Worm (Caenorhabditis elegans) whole organism, L4 larva: ENCODE data around the gene Y58A7A.1.

ENCODE experiments used
- D1046.2 ChIP-seq: fragments of 200-800 bp; sonication (Bioruptor generic); IDR thresholded peaks from 2 replicates; pipeline ENCODE4 v1.3.6; 2022; ENCODE audit warnings: missing genetic modification characterization, missing compliant biosample characterization
- F10B5.3 ChIP-seq: sonication (generic microtip); optimal IDR thresholded peaks from 2 replicates; lab custom pipeline; 2016; ENCODE audit warnings: mild to moderate bottlenecking, missing genetic modification characterization, missing compliant biosample characterization
- F26F4.8 ChIP-seq: fragments of 200-800 bp; sonication (Bioruptor generic); conservative IDR thresholded peaks from 2 replicates; pipeline ENCODE4 v1.3.6; 2022; ENCODE audit warnings: missing genetic modification characterization, missing compliant biosample characterization
- F37D6.2 ChIP-seq: sonication (generic microtip); optimal IDR thresholded peaks from 2 replicates; lab custom pipeline; 2016; ENCODE audit warnings: mild to moderate bottlenecking, missing genetic modification characterization, missing compliant biosample characterization
- T20F7.1 ChIP-seq: fragments of 200-800 bp; sonication (Bioruptor generic); optimal IDR thresholded peaks from 2 replicates; lab custom pipeline; 2018; ENCODE audit warnings: mild to moderate bottlenecking, missing genetic modification characterization, missing compliant biosample characterization
- T26A8.4 ChIP-seq: fragments of 200-800 bp; sonication (Bioruptor generic); IDR thresholded peaks from 2 replicates; pipeline ENCODE4 v1.3.6; 2022; ENCODE audit warnings: missing genetic modification characterization, missing compliant biosample characterization
- ZK337.2 ChIP-seq: fragments of 200-800 bp; sonication (Bioruptor generic); IDR thresholded peaks from 2 replicates; pipeline ENCODE4 v1.3.6; 2022; ENCODE audit warnings: missing genetic modification reagents, missing genetic modification characterization, missing compliant biosample characterization
- ama-1 ChIP-seq: fragments of 150-350 bp; optimal IDR thresholded peaks from 2 replicates; lab custom pipeline; 2014; ENCODE audit warnings: inconsistent platforms, mixed read lengths
- arid-1 ChIP-seq: fragments of 200-800 bp; sonication (Bioruptor generic); conservative IDR thresholded peaks from 2 replicates; pipeline ENCODE4 v1.3.6; 2022; ENCODE audit warnings: missing genetic modification reagents, missing genetic modification characterization, missing compliant biosample characterization
- ceh-32 ChIP-seq: sonication (generic microtip); optimal IDR thresholded peaks from 2 replicates; lab custom pipeline; 2016; ENCODE audit warnings: mild to moderate bottlenecking, missing genetic modification characterization, missing compliant biosample characterization; ENCODE audit not compliant: poor library complexity
- ceh-44 ChIP-seq: fragments of 200-800 bp; sonication (Bioruptor generic); IDR thresholded peaks from 2 replicates; pipeline ENCODE4 v1.3.6; 2022; ENCODE audit warnings: missing genetic modification reagents, missing genetic modification characterization, missing compliant biosample characterization
- ceh-62 ChIP-seq: sonication (generic microtip); optimal IDR thresholded peaks from 2 replicates; lab custom pipeline; 2017; ENCODE audit warnings: missing biosample characterization, missing genetic modification characterization
- ces-1 ChIP-seq: fragments of 150-350 bp; sonication (generic microtip); optimal IDR thresholded peaks from 4 replicates; lab custom pipeline; 2014; ENCODE audit warnings: missing biosample characterization, missing genetic modification reagents, missing genetic modification characterization
- cey-2 ChIP-seq: sonication (generic microtip); optimal IDR thresholded peaks from 3 replicates; lab custom pipeline; 2017; ENCODE audit warnings: missing genetic modification characterization, mild to moderate bottlenecking, missing compliant biosample characterization, antibody characterized with exemption, borderline replicate concordance; ENCODE audit not compliant: insufficient read depth
- ctbp-1 ChIP-seq: fragments of 200-800 bp; sonication (Bioruptor generic); IDR thresholded peaks from 2 replicates; pipeline ENCODE4 v1.3.6; 2022; ENCODE audit warnings: missing genetic modification reagents, missing genetic modification characterization, missing compliant biosample characterization
- daf-16 ChIP-seq, 3 experiments: sonication (generic microtip); optimal IDR thresholded peaks; 2 replicates each; lab custom pipeline; 2016 to 2017; ENCODE audit warnings: missing genetic modification characterization in 3 of 3, missing genetic modification reagents in 3 of 3, mild to moderate bottlenecking in 2 of 3, missing compliant biosample characterization in 2 of 3, missing biosample characterization in 1 of 3, moderate library complexity in 1 of 3
- dmd-8 ChIP-seq: fragments of 200-800 bp; sonication (Bioruptor generic); IDR thresholded peaks from 2 replicates; pipeline ENCODE4 v1.3.6; 2022; ENCODE audit warnings: missing genetic modification characterization, missing compliant biosample characterization
- dmd-9 ChIP-seq: fragments of 200-800 bp; sonication (Bioruptor generic); IDR thresholded peaks from 2 replicates; pipeline ENCODE4 v1.3.6; 2022; ENCODE audit warnings: missing genetic modification reagents, missing genetic modification characterization, missing compliant biosample characterization
- dpl-1 ChIP-seq: fragments of 150-350 bp; optimal IDR thresholded peaks from 2 replicates; lab custom pipeline; 2014; ENCODE audit warnings: missing biosample characterization, missing genetic modification reagents, missing genetic modification characterization
- duxl-1 ChIP-seq: sonication (generic microtip); optimal IDR thresholded peaks from 2 replicates; lab custom pipeline; 2016; ENCODE audit warnings: mild to moderate bottlenecking, missing genetic modification characterization, moderate library complexity, missing compliant biosample characterization; ENCODE audit not compliant: poor library complexity
- egl-43 ChIP-seq: fragments of 200-800 bp; sonication (Bioruptor generic); IDR thresholded peaks from 2 replicates; pipeline ENCODE4 v1.3.6; 2022; ENCODE audit warnings: missing genetic modification reagents, missing genetic modification characterization, missing compliant biosample characterization
- fos-1 ChIP-seq: fragments of 150-350 bp; optimal IDR thresholded peaks from 2 replicates; lab custom pipeline; 2014; ENCODE audit warnings: missing biosample characterization, missing genetic modification characterization
- hif-1 ChIP-seq, 2 experiments: sonication (generic microtip); optimal IDR thresholded peaks; 2 replicates each; lab custom pipeline; 2016 to 2017; ENCODE audit warnings: missing compliant biosample characterization in 2 of 2, missing genetic modification characterization in 2 of 2, missing genetic modification reagents in 2 of 2, missing genotype in 2 of 2, mild to moderate bottlenecking in 1 of 2
- hlh-30 ChIP-seq: sonication (generic microtip); optimal IDR thresholded peaks from 2 replicates; lab custom pipeline; 2017; ENCODE audit warnings: antibody characterized with exemption, mild to moderate bottlenecking, missing genetic modification characterization, missing compliant biosample characterization; ENCODE audit not compliant: insufficient read depth
- hmg-1.1 ChIP-seq: fragments of 200-800 bp; sonication (Bioruptor generic); IDR thresholded peaks from 2 replicates; pipeline ENCODE4 v1.3.6; 2022; ENCODE audit warnings: missing genetic modification reagents, missing genetic modification characterization, missing compliant biosample characterization
- lin-1 ChIP-seq: fragments of 200-800 bp; sonication (Bioruptor generic); IDR thresholded peaks from 2 replicates; pipeline ENCODE4 v1.3.6; 2022; ENCODE audit warnings: missing genetic modification reagents, missing genetic modification characterization, missing compliant biosample characterization
- lin-13 ChIP-seq: fragments of 150-350 bp; optimal IDR thresholded peaks from 2 replicates; lab custom pipeline; 2014; ENCODE audit warnings: missing biosample characterization, missing genetic modification reagents, missing genetic modification characterization
- lin-38 ChIP-seq: fragments of 200-800 bp; sonication (Bioruptor generic); IDR thresholded peaks from 2 replicates; pipeline ENCODE4 v1.3.6; 2022; ENCODE audit warnings: missing genetic modification reagents, missing genetic modification characterization, missing compliant biosample characterization
- lin-39 ChIP-seq: fragments of 150-350 bp; optimal IDR thresholded peaks from 2 replicates; lab custom pipeline; 2014; ENCODE audit warnings: missing biosample characterization, missing genetic modification reagents, missing genetic modification characterization
- lsy-2 ChIP-seq, 2 experiments: fragments of 150-350 bp in 1 of 2; sonication (generic microtip) in 1 of 2; optimal IDR thresholded peaks; 2 replicates each; lab custom pipeline; 2014 to 2017; ENCODE audit warnings: missing biosample characterization in 2 of 2, missing genetic modification characterization in 2 of 2
- madf-5 ChIP-seq, 2 experiments: fragments of 200-800 bp; sonication (Bioruptor generic); IDR thresholded peaks; 2 replicates each; pipeline ENCODE4 v1.3.6; 2022; ENCODE audit warnings: missing compliant biosample characterization in 2 of 2, missing genetic modification characterization in 2 of 2
- madf-9 ChIP-seq: fragments of 200-800 bp; sonication (Bioruptor generic); conservative IDR thresholded peaks from 2 replicates; pipeline ENCODE4 v1.3.6; 2022; ENCODE audit warnings: missing genetic modification reagents, missing genetic modification characterization, missing compliant biosample characterization
- mdl-1 ChIP-seq, 2 experiments: fragments of 150-350 bp in 1 of 2; sonication (generic microtip) in 1 of 2; optimal IDR thresholded peaks; 2 replicates each; lab custom pipeline; 2014 to 2017; ENCODE audit warnings: missing biosample characterization in 2 of 2, missing genetic modification characterization in 2 of 2
- mxl-3 ChIP-seq: fragments of 200-800 bp; sonication (Bioruptor generic); optimal IDR thresholded peaks from 2 replicates; lab custom pipeline; 2018; ENCODE audit warnings: mild to moderate bottlenecking, missing genetic modification characterization, missing compliant biosample characterization
- nhr-102 ChIP-seq: sonication (generic microtip); optimal IDR thresholded peaks from 2 replicates; lab custom pipeline; 2016; ENCODE audit warnings: mild to moderate bottlenecking, missing genetic modification characterization, moderate library complexity, missing compliant biosample characterization
- nhr-11 ChIP-seq: fragments of 150-350 bp; optimal IDR thresholded peaks from 2 replicates; lab custom pipeline; 2014; ENCODE audit warnings: missing biosample characterization, missing genetic modification characterization
- nhr-111 ChIP-seq: fragments of 200-800 bp; sonication (Bioruptor generic); optimal IDR thresholded peaks from 2 replicates; lab custom pipeline; 2018; ENCODE audit warnings: mild to moderate bottlenecking, missing genetic modification characterization, missing compliant biosample characterization
- nhr-28 ChIP-seq: fragments of 150-350 bp; optimal IDR thresholded peaks from 2 replicates; lab custom pipeline; 2014; ENCODE audit warnings: missing biosample characterization, missing genetic modification characterization
- nhr-42 ChIP-seq: fragments of 200-800 bp; sonication (Bioruptor generic); IDR thresholded peaks from 2 replicates; pipeline ENCODE4 v1.3.6; 2022; ENCODE audit warnings: missing genetic modification characterization, missing compliant biosample characterization
- nhr-48 ChIP-seq: sonication (generic microtip); optimal IDR thresholded peaks from 2 replicates; lab custom pipeline; 2016; ENCODE audit warnings: mild to moderate bottlenecking, missing genetic modification characterization, missing compliant biosample characterization
- nhr-6 ChIP-seq: fragments of 150-350 bp; optimal IDR thresholded peaks from 2 replicates; lab custom pipeline; 2014; ENCODE audit warnings: missing biosample characterization, missing genetic modification characterization
- php-3 ChIP-seq: fragments of 200-800 bp; sonication (Bioruptor generic); IDR thresholded peaks from 2 replicates; pipeline ENCODE4 v1.3.6; 2022; ENCODE audit warnings: missing genetic modification reagents, missing genetic modification characterization, missing compliant biosample characterization
- skn-1 ChIP-seq: fragments of 150-350 bp; optimal IDR thresholded peaks from 2 replicates; lab custom pipeline; 2014; ENCODE audit warnings: missing biosample characterization, missing genetic modification characterization
- spr-3 ChIP-seq: fragments of 200-800 bp; sonication (Bioruptor generic); optimal IDR thresholded peaks from 2 replicates; lab custom pipeline; 2018; ENCODE audit warnings: mild to moderate bottlenecking, missing genetic modification characterization, missing compliant biosample characterization
- unc-130 ChIP-seq: sonication (generic microtip); optimal IDR thresholded peaks from 2 replicates; lab custom pipeline; 2016; ENCODE audit warnings: missing genetic modification reagents, missing genetic modification characterization, missing compliant biosample characterization
- unc-39 ChIP-seq: sonication (generic microtip); optimal IDR thresholded peaks from 2 replicates; lab custom pipeline; 2017; ENCODE audit warnings: missing biosample characterization, missing genetic modification characterization
- zag-1 ChIP-seq: fragments of 150-350 bp; optimal IDR thresholded peaks from 2 replicates; lab custom pipeline; 2014; ENCODE audit warnings: missing biosample characterization, missing genetic modification characterization
- zfp-2 ChIP-seq: sonication (generic microtip); optimal IDR thresholded peaks from 2 replicates; lab custom pipeline; 2016; ENCODE audit warnings: mild to moderate bottlenecking, missing genetic modification characterization, missing compliant biosample characterization
- zip-11 ChIP-seq: fragments of 200-800 bp; sonication (Bioruptor generic); IDR thresholded peaks from 2 replicates; pipeline ENCODE4 v1.3.6; 2022; ENCODE audit warnings: missing genetic modification characterization, missing compliant biosample characterization

Gene Y58A7A.1

ce11 chrV:5049333-5049942 lies 19.9 kb downstream of the Y58A7A.1 start, which contains the start of the genes pqn-51 and K11D12.14 (continued):
- TF ChIP-seq nhr-11 (tag; lab: Kevin White, UChicago) (peak; percentile 87), daf-16 (GFP tag; optimal IDR thresholded peaks at IDR 0.05; lab: Kevin White, UChicago) (peak; percentile 48 to 74), daf-16 (tag; optimal IDR thresholded peaks at IDR 0.05; lab: Kevin White, UChicago) (peak; percentile 81), dpl-1 (peak; percentile 90), nhr-48 (tag; lab: Kevin White, UChicago) (peak; percentile 89), ceh-44 (GFP tag; lab: Robert Waterston, UW) (peak; percentile 98), lin-13 (GFP tag; lab: Kevin White, UChicago) (peak; percentile 93), skn-1 (tag; lab: Kevin White, UChicago) (no peak), madf-9 (GFP tag; lab: Robert Waterston, UW) (peak; percentile 83), lin-1 (GFP tag; lab: Robert Waterston, UW) (peak; percentile 61; the same call in 1 of the 2 replicates), ZK337.2 (GFP tag; lab: Robert Waterston, UW) (peak; percentile 69), unc-39 (tag; lab: Kevin White, UChicago) (no peak), F26F4.8 (GFP tag; lab: Robert Waterston, UW) (no peak), nhr-111 (GFP tag; lab: Kevin White, UChicago) (no peak), hif-1 (tag; optimal IDR thresholded peaks at IDR 0.05; lab: Kevin White, UChicago) (peak; percentile 61 to 75), php-3 (GFP tag; lab: Robert Waterston, UW) (peak; percentile 71; the same call in 1 of the 2 replicates), D1046.2 (peak; percentile 76; the same call in 1 of the 2 replicates), unc-130 (GFP tag; lab: Kevin White, UChicago) (peak; percentile 7), ceh-32 (peak; percentile 21), nhr-28 (tag; lab: Kevin White, UChicago) (peak; percentile 83), hmg-1.1 (peak; percentile 91), nhr-102 (peak; percentile 93), dmd-8 (GFP tag; lab: Robert Waterston, UW) (0 out of 2 replicates have a peak, but pooled peaks have one; percentile 64), cey-2 (tag; lab: Kevin White, UChicago) (no peak), dmd-9 (GFP tag; lab: Robert Waterston, UW) (no peak), spr-3 (GFP tag; lab: Kevin White, UChicago) (peak; percentile 61), zag-1 (tag; lab: Kevin White, UChicago) (no peak), fos-1 (tag; lab: Kevin White, UChicago) (no peak), F37D6.2 (tag; lab: Kevin White, UChicago) (peak; percentile 91), ctbp-1 (GFP tag; lab: Robert Waterston, UW) (peak; percentile 96), egl-43 (peak; percentile 97), zfp-2 (tag; lab: Kevin White, UChicago) (peak; percentile 73), nhr-6 (tag; lab: Kevin White, UChicago) (peak; percentile 81), hlh-30 (peak; percentile 70), ama-1 (lab: Kevin White, UChicago) (peak; percentile 98), lin-39 (no peak), madf-5 (GFP tag; IDR thresholded peaks at IDR 0.05; lab: Robert Waterston, UW) (0 out of 4 replicates have a peak, but pooled peaks of 1 of the 2 experiments have one; percentile 5), F10B5.3 (peak; percentile 79), arid-1 (GFP tag; lab: Robert Waterston, UW) (peak; percentile 78; the same call in 1 of the 2 replicates), lin-38 (GFP tag; lab: Robert Waterston, UW) (peak; percentile 93), T20F7.1 (peak; percentile 81), T26A8.4 (GFP tag; lab: Robert Waterston, UW) (peak; percentile 93), mxl-3 (GFP tag; lab: Kevin White, UChicago) (peak; percentile 56), ceh-62 (no peak), mdl-1 (tag; optimal IDR thresholded peaks at IDR 0.05; lab: Kevin White, UChicago) (peak; percentile 18 to 67), nhr-42 (GFP tag; lab: Robert Waterston, UW) (peak; percentile 93), ces-1 (GFP tag; lab: Kevin White, UChicago) (no peak), duxl-1 (peak; percentile 42), zip-11 (GFP tag; lab: Robert Waterston, UW) (no peak), lsy-2 (tag; optimal IDR thresholded peaks at IDR 0.05; lab: Kevin White, UChicago) (peak; percentile 81 to 92)
